Fruit fly (Drosophila melanogaster): ENCODE results near the gene CG9813.

DNA sequence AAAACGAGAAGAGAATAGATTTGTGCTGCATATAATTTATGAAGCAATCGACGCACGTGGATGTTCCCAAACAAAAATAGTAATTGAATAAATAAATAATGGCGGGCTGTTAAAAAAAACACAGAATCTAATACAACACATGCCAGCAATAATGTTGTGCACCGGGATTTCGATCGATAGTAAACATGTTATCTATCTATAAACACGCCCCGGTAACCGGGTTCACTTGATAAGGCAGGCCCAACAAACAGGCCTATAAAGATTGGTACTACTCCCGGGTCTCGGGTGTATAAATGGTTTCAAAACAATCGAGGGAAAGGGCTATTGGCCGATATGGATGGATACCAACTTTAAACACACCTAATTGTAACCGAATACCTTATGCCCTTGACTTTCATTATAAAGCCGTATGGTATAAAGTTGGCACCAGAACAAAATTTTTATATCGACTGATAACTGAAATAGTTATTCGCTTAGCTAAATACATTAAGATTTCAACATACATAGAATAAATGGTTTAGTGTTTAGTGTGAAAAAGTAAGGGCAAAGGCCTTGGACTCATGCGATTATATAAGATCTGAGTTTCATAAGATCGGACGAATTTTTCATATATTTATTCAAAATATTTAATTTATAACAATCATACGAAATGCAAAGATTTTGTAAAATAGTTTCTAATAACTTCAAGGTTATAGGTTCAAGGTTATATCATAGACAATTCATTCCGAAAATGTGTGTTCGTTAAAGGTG, 13.7 kb downstream of the CG9813 start:
- TF ChIP-seq CG17806 (tag; optimal IDR thresholded peaks at IDR 0.05) (no peak), CG12605 (GFP tag; IDR thresholded peaks at IDR 0.05) (no peak), Snoo (tag; optimal IDR thresholded peaks at IDR 0.05) (peak; percentile 24), CG13204 (GFP tag; optimal IDR thresholded peaks at IDR 0.05) (no peak), CG14655 (GFP tag; optimal IDR thresholded peaks at IDR 0.05) (no peak), rn (GFP tag; IDR thresholded peaks at IDR 0.05) (no peak), Pif1A (GFP tag; optimal IDR thresholded peaks at IDR 0.05) (no peak), Ets98B (GFP tag; IDR thresholded peaks at IDR 0.05) (no peak), CG10348 (GFP tag; IDR thresholded peaks at IDR 0.05) (no peak)

All from whole organism, pupa.